Fruit fly (Drosophila melanogaster) whole organism, embryonic: Measurements from ENCODE around the gene CG17598.

ENCODE experiments used
- B-H2 ChIP-seq: fragments of 200-800 bp; sonication (Bioruptor generic); optimal IDR thresholded peaks from 2 replicates; lab custom pipeline; 2018; ENCODE audit warnings: missing biosample characterization, mild to moderate bottlenecking, missing genetic modification characterization
- BtbVII ChIP-seq: fragments of 200-800 bp; sonication (Bioruptor generic); optimal IDR thresholded peaks from 3 replicates; lab custom pipeline; 2017; ENCODE audit warnings: missing biosample characterization, mild to moderate bottlenecking, missing genetic modification characterization
- CG14050 ChIP-seq: fragments of 200-800 bp; sonication (Bioruptor generic); IDR thresholded peaks from 3 replicates; pipeline ENCODE4 v1.3.6; 2022; ENCODE audit warnings: missing biosample characterization, missing genetic modification characterization
- CG17385 ChIP-seq: fragments of 200-800 bp; sonication (Bioruptor generic); optimal IDR thresholded peaks from 3 replicates; lab custom pipeline; 2018; ENCODE audit warnings: missing biosample characterization, mild to moderate bottlenecking, missing genetic modification characterization
- CG4730 ChIP-seq: fragments of 200-800 bp; sonication (Bioruptor generic); IDR thresholded peaks from 2 replicates; pipeline ENCODE4 v1.3.6; 2022; ENCODE audit warnings: missing biosample characterization, missing genetic modification characterization
- CG8388 ChIP-seq: fragments of 200-800 bp; sonication (Bioruptor generic); optimal IDR thresholded peaks from 2 replicates; lab custom pipeline; 2019; ENCODE audit warnings: missing biosample characterization, mild to moderate bottlenecking, missing genetic modification characterization, moderate library complexity
- E2f1 ChIP-seq: fragments of 200-800 bp; sonication (Bioruptor generic); IDR thresholded peaks from 2 replicates; pipeline ENCODE4 v1.3.6; 2022; ENCODE audit warnings: missing biosample characterization, missing genetic modification characterization
- Hand ChIP-seq: fragments of 200-800 bp; sonication (Bioruptor generic); optimal IDR thresholded peaks from 2 replicates; lab custom pipeline; 2017; ENCODE audit warnings: mild to moderate bottlenecking, missing biosample characterization, missing genetic modification reagents, missing genetic modification characterization
- ash1 ChIP-seq: fragments of 200-800 bp; sonication (Bioruptor generic); optimal IDR thresholded peaks from 2 replicates; lab custom pipeline; 2018; ENCODE audit warnings: missing biosample characterization, mild to moderate bottlenecking, missing genetic modification characterization
- dmrt99B ChIP-seq: fragments of 200-800 bp; sonication (Bioruptor generic); optimal IDR thresholded peaks from 2 replicates; lab custom pipeline; 2018; ENCODE audit warnings: missing biosample characterization, mild to moderate bottlenecking, missing genetic modification characterization, moderate library complexity
- eyg ChIP-seq: fragments of 200-800 bp; sonication (Bioruptor generic); optimal IDR thresholded peaks from 3 replicates; lab custom pipeline; 2016; ENCODE audit warnings: missing biosample characterization, missing genetic modification characterization
- ftz-f1 ChIP-seq: fragments of 200-800 bp; sonication (Bioruptor generic); optimal IDR thresholded peaks from 2 replicates; lab custom pipeline; 2016; ENCODE audit warnings: missing biosample characterization, missing genetic modification characterization
- p53 ChIP-seq: fragments of 200-800 bp; sonication (Bioruptor generic); optimal IDR thresholded peaks from 2 replicates; lab custom pipeline; 2016; ENCODE audit warnings: missing biosample characterization, missing genetic modification characterization
- zfh1 ChIP-seq: fragments of 200-800 bp; sonication (Bioruptor generic); IDR thresholded peaks from 3 replicates; pipeline ENCODE4 v1.3.6; 2022; ENCODE audit warnings: missing biosample characterization, missing genetic modification characterization

DNA sequence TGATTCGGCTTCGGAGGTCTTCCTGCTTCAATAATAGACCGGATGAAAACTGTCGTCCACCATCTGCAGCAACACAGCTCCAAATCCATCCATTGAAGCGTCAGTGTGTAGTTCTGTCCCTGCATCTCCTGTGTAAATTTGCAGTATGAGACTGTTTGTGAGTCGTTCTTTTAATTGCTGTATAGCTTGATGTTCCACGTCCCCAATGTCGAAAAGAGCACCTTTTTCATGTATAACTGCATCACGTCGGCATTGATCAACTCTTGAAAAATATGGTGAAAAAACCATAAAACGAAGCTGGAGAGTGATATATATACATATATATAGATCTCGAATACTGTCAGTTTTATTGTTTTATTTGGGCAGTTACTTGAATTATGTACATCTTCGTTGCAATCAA is 34.2 kb upstream of the CG17598 start:
- TF ChIP-seq CG17385 (GFP tag; lab: Kevin White, UChicago) = no peak
- TF ChIP-seq dmrt99B (tag; lab: Kevin White, UChicago) = no peak
- TF ChIP-seq eyg (GFP tag; lab: Kevin White, UChicago) = no peak
- TF ChIP-seq zfh1 (GFP tag; lab: Robert Waterston, UW) = no peak
- TF ChIP-seq ash1 (GFP tag; lab: Kevin White, UChicago) = no peak
- no peak for TF ChIP-seq E2f1 (GFP tag; lab: Robert Waterston, UW)
- TF ChIP-seq CG8388 = no peak
- no peak for TF ChIP-seq CG4730
- no peak for TF ChIP-seq B-H2 (GFP tag; lab: Kevin White, UChicago)
- TF ChIP-seq Hand (GFP tag; lab: Kevin White, UChicago) = no peak
- TF ChIP-seq p53 (GFP tag; lab: Kevin White, UChicago) = no peak
- TF ChIP-seq CG14050 (GFP tag; lab: Robert Waterston, UW) = no peak
- no peak for TF ChIP-seq BtbVII (GFP tag; lab: Kevin White, UChicago)
- TF ChIP-seq ftz-f1 (GFP tag; lab: Kevin White, UChicago) = no peak
